Worm (Caenorhabditis elegans) whole organism, L4 larva: ENCODE results near the gene W04G3.7.

Experiments
- ama-1 ChIP-seq: fragments of 150-350 bp; optimal IDR thresholded peaks from 2 replicates; lab custom pipeline; 2014; ENCODE audit warnings: inconsistent platforms, mixed read lengths
- ceh-82 ChIP-seq: sonication (generic microtip); optimal IDR thresholded peaks from 2 replicates; lab custom pipeline; 2017; ENCODE audit warnings: missing biosample characterization, missing genetic modification characterization
- hmg-1.1 ChIP-seq: fragments of 200-800 bp; sonication (Bioruptor generic); IDR thresholded peaks from 2 replicates; pipeline ENCODE4 v1.3.6; 2022; ENCODE audit warnings: missing genetic modification reagents, missing genetic modification characterization, missing compliant biosample characterization
- lin-29 ChIP-seq: fragments of 200-800 bp; sonication (Bioruptor generic); IDR thresholded peaks from 2 replicates; pipeline ENCODE4 v1.3.6; 2022; ENCODE audit warnings: missing genetic modification reagents, missing genetic modification characterization, missing compliant biosample characterization
- madf-9 ChIP-seq: fragments of 200-800 bp; sonication (Bioruptor generic); conservative IDR thresholded peaks from 2 replicates; pipeline ENCODE4 v1.3.6; 2022; ENCODE audit warnings: missing genetic modification reagents, missing genetic modification characterization, missing compliant biosample characterization
- nhr-11 ChIP-seq: fragments of 150-350 bp; optimal IDR thresholded peaks from 2 replicates; lab custom pipeline; 2014; ENCODE audit warnings: missing biosample characterization, missing genetic modification characterization
- nhr-25 ChIP-seq: sonication (generic microtip); optimal IDR thresholded peaks from 2 replicates; lab custom pipeline; 2017; ENCODE audit warnings: missing genetic modification characterization, mild to moderate bottlenecking, missing compliant biosample characterization, antibody characterized with exemption, moderate library complexity, borderline replicate concordance; ENCODE audit not compliant: insufficient read depth
- pha-4 ChIP-seq, 2 experiments: fragments of 150-350 bp in 1 of 2; fragments of 200-800 bp in 1 of 2; sonication (Bioruptor generic) in 1 of 2; IDR thresholded peaks in 1 of 2; optimal IDR thresholded peaks in 1 of 2; 2 replicates each; pipeline versions ENCODE4 v1.3.6 to Lab custom; 2014 to 2022; ENCODE audit warnings: missing genetic modification characterization in 2 of 2, missing genetic modification reagents in 2 of 2, missing biosample characterization in 1 of 2, missing compliant biosample characterization in 1 of 2
- skn-1 ChIP-seq: fragments of 150-350 bp; optimal IDR thresholded peaks from 2 replicates; lab custom pipeline; 2014; ENCODE audit warnings: missing biosample characterization, missing genetic modification characterization

DNA sequence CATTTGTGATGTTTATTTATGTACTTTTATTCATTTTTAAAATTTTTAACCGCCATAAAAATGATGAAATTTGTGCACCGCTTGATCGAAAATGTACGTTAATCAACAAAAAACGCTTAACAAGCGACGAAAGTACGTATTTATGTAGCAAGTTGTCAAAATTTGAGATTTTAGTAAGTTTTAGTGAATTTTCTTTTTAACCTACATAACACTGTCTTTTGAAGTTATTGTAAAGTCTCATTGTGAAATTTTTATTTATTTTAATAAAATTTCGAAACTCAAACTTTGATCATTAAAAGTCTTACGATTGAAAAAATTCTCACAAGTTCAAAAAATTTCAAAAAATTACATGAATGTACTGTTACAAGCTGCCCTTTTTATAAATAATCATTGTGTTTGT lies 12.3 kb upstream of the W04G3.7 start:
- TF ChIP-seq ama-1 (no peak), lin-29 (no peak), nhr-11 (tag; lab: Kevin White, UChicago) (no peak), pha-4 (GFP tag; IDR thresholded peaks at IDR 0.05; lab: Robert Waterston, UW) (no peak), pha-4 (tag; optimal IDR thresholded peaks at IDR 0.05; lab: Kevin White, UChicago) (no peak), skn-1 (no peak), madf-9 (no peak), ceh-82 (no peak), hmg-1.1 (GFP tag; lab: Robert Waterston, UW) (no peak), nhr-25 (tag; lab: Kevin White, UChicago) (no peak)
